Worm (Caenorhabditis elegans) whole organism, midembryonic: ENCODE measurements around the gene hpo-10.

ENCODE experiments used
- T22C8.4 ChIP-seq: fragments of 200-800 bp; sonication (Bioruptor generic); IDR thresholded peaks from 2 replicates; pipeline ENCODE4 v1.3.6; 2022; ENCODE audit warnings: missing genetic modification characterization, missing compliant biosample characterization
- cog-1 ChIP-seq: sonication (generic microtip); optimal IDR thresholded peaks from 2 replicates; lab custom pipeline; 2016; ENCODE audit warnings: missing genetic modification characterization, missing compliant biosample characterization
- flt-1 ChIP-seq: fragments of 200-800 bp; sonication (Bioruptor generic); IDR thresholded peaks from 2 replicates; pipeline ENCODE4 v1.3.6; 2022; ENCODE audit warnings: missing genetic modification characterization, missing compliant biosample characterization
- med-1 ChIP-seq: sonication (generic microtip); optimal IDR thresholded peaks from 2 replicates; lab custom pipeline; 2017; ENCODE audit warnings: missing genetic modification characterization, mild to moderate bottlenecking, missing compliant biosample characterization, antibody characterized with exemption, missing genetic modification reagents; ENCODE audit not compliant: insufficient read depth
- ref-1 ChIP-seq: fragments of 200-800 bp; sonication (Bioruptor generic); conservative IDR thresholded peaks from 2 replicates; pipeline ENCODE4 v1.3.6; 2022; ENCODE audit warnings: missing genetic modification reagents, missing genetic modification characterization, missing compliant biosample characterization
- tab-1 ChIP-seq: fragments of 200-800 bp; sonication (Bioruptor generic); IDR thresholded peaks from 2 replicates; pipeline ENCODE4 v1.3.6; 2022; ENCODE audit warnings: missing genetic modification characterization, missing compliant biosample characterization
- ztf-23 ChIP-seq: fragments of 200-800 bp; sonication (Bioruptor generic); IDR thresholded peaks from 2 replicates; pipeline ENCODE4 v1.3.6; 2022; ENCODE audit warnings: missing genetic modification reagents, missing genetic modification characterization, missing compliant biosample characterization
- ztf-29 ChIP-seq: fragments of 200-800 bp; sonication (Bioruptor generic); IDR thresholded peaks from 2 replicates; pipeline ENCODE4 v1.3.6; 2022; ENCODE audit warnings: missing genetic modification reagents, missing genetic modification characterization, missing compliant biosample characterization

ce11 chrIII:5840277-5840676 lies 39.0 kb upstream of the hpo-10 start:
- TF ChIP-seq ref-1 (GFP tag; lab: Robert Waterston, UW) (no peak), cog-1 (tag; lab: Kevin White, UChicago) (no peak), tab-1 (GFP tag; lab: Robert Waterston, UW) (no peak), flt-1 (no peak), med-1 (GFP tag; lab: Kevin White, UChicago) (no peak), T22C8.4 (GFP tag; lab: Robert Waterston, UW) (no peak), ztf-23 (no peak), ztf-29 (GFP tag; lab: Robert Waterston, UW) (no peak)
